Fruit fly (Drosophila melanogaster) Kc167 (cell line): Measurements from ENCODE around the gene Ir10a.

ENCODE experiments used
- h ChIP-seq: fragments of >200 bp; optimal IDR thresholded peaks from 3 replicates; lab custom pipeline; 2018; ENCODE audit warnings: missing external identifiers
- insv ChIP-seq: fragments of >200 bp; optimal IDR thresholded peaks from 3 replicates; lab custom pipeline; 2018; ENCODE audit warnings: missing external identifiers
- psq ChIP-seq: fragments of >200 bp; optimal IDR thresholded peaks from 2 replicates; lab custom pipeline; 2017; ENCODE audit warnings: missing external identifiers

DNA sequence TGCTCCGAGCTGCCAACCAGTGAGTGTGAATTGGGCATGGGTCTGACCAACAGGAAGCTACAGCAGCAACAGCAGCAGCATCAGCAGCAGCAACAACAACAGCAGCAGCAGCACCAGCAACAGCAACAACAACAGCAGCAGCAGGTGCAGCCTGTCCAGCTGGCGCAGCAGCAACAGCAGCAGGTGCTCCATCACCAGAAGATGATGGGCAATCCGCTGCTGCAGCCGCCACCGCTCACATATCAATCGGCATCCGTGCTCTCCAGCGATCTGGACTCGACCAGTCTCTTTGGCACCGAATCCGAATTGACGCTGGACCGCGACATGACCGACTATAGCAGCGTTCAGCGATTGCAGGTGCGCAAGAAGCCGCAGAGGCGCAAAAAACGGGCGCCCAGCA lies 45.6 kb upstream of the Ir10a start:
- no peak for TF ChIP-seq h (lab: Kevin White, UChicago)
- TF ChIP-seq psq (lab: Kevin White, UChicago), result no peak
- TF ChIP-seq insv, result no peak
